Fruit fly (Drosophila melanogaster): ENCODE measurements around the gene CG13003.

The CG13003 gene

DNA sequence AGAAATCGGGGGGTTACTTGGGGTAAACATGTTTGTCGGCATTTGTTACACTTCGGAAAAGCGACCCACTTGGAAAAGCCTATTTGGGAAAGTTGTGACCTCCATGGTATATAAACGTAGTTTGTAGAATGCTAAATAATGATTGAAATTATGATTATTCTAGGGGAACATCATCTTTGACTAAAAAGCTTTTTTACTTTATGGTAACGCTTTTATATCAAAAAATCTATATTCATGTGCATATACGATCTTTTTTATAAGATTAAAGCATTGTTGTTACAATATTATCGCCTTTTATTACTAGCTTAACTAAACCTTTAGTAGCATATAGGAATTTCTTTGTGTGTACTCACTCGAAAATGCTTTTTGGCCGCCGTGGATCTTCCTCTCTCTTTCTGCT lies 42.1 kb downstream of the CG13003 start (continued):
- peak; percentile 45 for TF ChIP-seq ewg (GFP tag; optimal IDR thresholded peaks at IDR 0.05)
- no peak for TF ChIP-seq CG10366 (GFP tag; IDR thresholded peaks at IDR 0.05)
- TF ChIP-seq gsb-n (tag; optimal IDR thresholded peaks at IDR 0.05), result no peak
- TF ChIP-seq Eip74EF (GFP tag; optimal IDR thresholded peaks at IDR 0.05), result peak in 1 of 2 experiments; percentile 51
- peak; percentile 35 for TF ChIP-seq Fer1 (GFP tag; optimal IDR thresholded peaks at IDR 0.05)
- TF ChIP-seq gro (GFP tag; optimal IDR thresholded peaks at IDR 0.05), result no peak
- peak; percentile 42; the same call in 1 of the 2 replicates for TF ChIP-seq CG9215 (GFP tag; IDR thresholded peaks at IDR 0.05)
- peak; percentile 12 for TF ChIP-seq Hsf (GFP tag; optimal IDR thresholded peaks at IDR 0.05)
- TF ChIP-seq fd96Cb (tag; optimal IDR thresholded peaks at IDR 0.05), result peak; percentile 21
- TF ChIP-seq gcm2 (GFP tag; optimal IDR thresholded peaks at IDR 0.05), result no peak
- TF ChIP-seq dpn (GFP tag; optimal IDR thresholded peaks at IDR 0.05), result peak; percentile 10 to 39
- TF ChIP-seq CG10959 (GFP tag; IDR thresholded peaks at IDR 0.05), result no peak
- no peak for TF ChIP-seq Dfd (GFP tag; optimal IDR thresholded peaks at IDR 0.05)
- TF ChIP-seq CG9437 (GFP tag; optimal IDR thresholded peaks at IDR 0.05), result peak; percentile 37
- TF ChIP-seq CG7987 (GFP tag; optimal IDR thresholded peaks at IDR 0.05), result no peak
- TF ChIP-seq Atf-2 (GFP tag; optimal IDR thresholded peaks at IDR 0.05), result peak; percentile 18
- TF ChIP-seq ap (GFP tag; IDR thresholded peaks at IDR 0.05), result no peak
- TF ChIP-seq tup (GFP tag; optimal IDR thresholded peaks at IDR 0.05), result no peak
- TF ChIP-seq amos (GFP tag; IDR thresholded peaks at IDR 0.05; ENCODE audit: partially characterized antibody), result no peak
- TF ChIP-seq danr (GFP tag; IDR thresholded peaks at IDR 0.05), result no peak
- TF ChIP-seq CG3995 (GFP tag; optimal IDR thresholded peaks at IDR 0.05), result no peak
- peak; percentile 28 for TF ChIP-seq CG11398 (GFP tag; optimal IDR thresholded peaks at IDR 0.05)
- TF ChIP-seq CG1529 (GFP tag; optimal IDR thresholded peaks at IDR 0.05), result peak; percentile 18
- peak; percentile 64 for TF ChIP-seq dmrt99B (tag; optimal IDR thresholded peaks at IDR 0.05)
- TF ChIP-seq exex (tag; optimal IDR thresholded peaks at IDR 0.05), result no peak
- TF ChIP-seq Dbx (GFP tag; IDR thresholded peaks at IDR 0.05), result no peak
- peak; percentile 48 for TF ChIP-seq ATbp (GFP tag; optimal IDR thresholded peaks at IDR 0.05)
- TF ChIP-seq CG30020 (tag; optimal IDR thresholded peaks at IDR 0.05), result no peak
- TF ChIP-seq CG4854 (GFP tag; optimal IDR thresholded peaks at IDR 0.05), result no peak
- TF ChIP-seq CoRest (tag; optimal IDR thresholded peaks at IDR 0.05), result peak; percentile 67
- TF ChIP-seq CG11560 (tag; IDR thresholded peaks at IDR 0.05), result no peak
- no peak for TF ChIP-seq abd-A (tag; optimal IDR thresholded peaks at IDR 0.05)
- peak; percentile 18 for TF ChIP-seq org-1 (GFP tag; optimal IDR thresholded peaks at IDR 0.05)
- peak; percentile 41 for TF ChIP-seq lmd (GFP tag; IDR thresholded peaks at IDR 0.05)
- TF ChIP-seq ash1 (GFP tag; optimal IDR thresholded peaks at IDR 0.05), result no peak
- peak; percentile 12 for TF ChIP-seq Meics (GFP tag; optimal IDR thresholded peaks at IDR 0.05)
- TF ChIP-seq CG11093 (GFP tag; IDR thresholded peaks at IDR 0.05), result peak; percentile 18; the same call in 1 of the 3 replicates
- peak; percentile 53 for TF ChIP-seq CG14441 (GFP tag; IDR thresholded peaks at IDR 0.05)
- no peak for TF ChIP-seq Optix (GFP tag; IDR thresholded peaks at IDR 0.05)
- 0 out of 3 replicates have a peak, but pooled peaks have one; percentile 32 for TF ChIP-seq CG7357 (GFP tag; IDR thresholded peaks at IDR 0.05)
- TF ChIP-seq CG18262 (tag; optimal IDR thresholded peaks at IDR 0.05), result peak; percentile 69
- TF ChIP-seq CG31441 (GFP tag; IDR thresholded peaks at IDR 0.05), result peak; percentile 54
- no peak for TF ChIP-seq CG42726 (GFP tag; IDR thresholded peaks at IDR 0.05; ENCODE audit: partially characterized antibody)
- TF ChIP-seq CG10209 (GFP tag; optimal IDR thresholded peaks at IDR 0.05), result peak; percentile 38
- no peak for TF ChIP-seq run (tag; optimal IDR thresholded peaks at IDR 0.05)
- TF ChIP-seq ara (GFP tag; IDR thresholded peaks at IDR 0.05), result no peak
- TF ChIP-seq phol (tag; optimal IDR thresholded peaks at IDR 0.05), result peak; percentile 45
- no peak for TF ChIP-seq Neu2 (GFP tag; optimal IDR thresholded peaks at IDR 0.05; ENCODE audit: borderline replicate concordance)
- peak; percentile 13 for TF ChIP-seq CG18599 (GFP tag; optimal IDR thresholded peaks at IDR 0.05)
- TF ChIP-seq CG11247 (GFP tag; IDR thresholded peaks at IDR 0.05), result no peak
- 0 out of 2 replicates have a peak, but pooled peaks have one; percentile 8 for TF ChIP-seq esg (GFP tag; conservative IDR thresholded peaks at IDR 0.05)
